Fruit fly (Drosophila melanogaster): ENCODE measurements around the gene CG11878.

dm6 chr3R:25287128-25287527, 13.5 kb downstream of the CG11878 start, which contains the start of gene CG13658:
- TF ChIP-seq h (optimal IDR thresholded peaks at IDR 0.05) = no peak
- TF ChIP-seq psq (optimal IDR thresholded peaks at IDR 0.05) = no peak
- no peak for TF ChIP-seq ttk (optimal IDR thresholded peaks at IDR 0.05)

All from Kc167 (cell line).